Fruit fly (Drosophila melanogaster) whole organism, embryonic: ENCODE measurements around the gene nmdyn-D7.
A peak's percentile ranks its signal among the peaks of the same experiment; 100 is the strongest.

Experiments
- Atf3 ChIP-seq: fragments of 200-800 bp; sonication (Bioruptor generic); optimal IDR thresholded peaks from 3 replicates; lab custom pipeline; 2016; ENCODE audit warnings: missing biosample characterization, missing genetic modification characterization
- Blimp-1 ChIP-seq: fragments of 200-800 bp; sonication (Bioruptor generic); optimal IDR thresholded peaks from 3 replicates; lab custom pipeline; 2018; ENCODE audit warnings: missing biosample characterization, missing genetic modification characterization, mild to moderate bottlenecking, moderate library complexity, missing genetic modification reagents
- CG1024 ChIP-seq: fragments of 200-800 bp; sonication (Bioruptor generic); IDR thresholded peaks from 2 replicates; pipeline ENCODE4 v1.3.6; 2022; ENCODE audit warnings: missing biosample characterization, missing genetic modification characterization
- CG10979 ChIP-seq: fragments of 200-800 bp; sonication (Bioruptor generic); optimal IDR thresholded peaks from 2 replicates; lab custom pipeline; 2018; ENCODE audit warnings: missing biosample characterization, mild to moderate bottlenecking, missing genetic modification characterization, moderate library complexity
- CG12744 ChIP-seq: fragments of 200-800 bp; sonication (Bioruptor generic); optimal IDR thresholded peaks from 2 replicates; lab custom pipeline; 2016; ENCODE audit warnings: missing biosample characterization, missing genetic modification characterization
- CG12769 ChIP-seq: fragments of 200-800 bp; sonication (Bioruptor generic); optimal IDR thresholded peaks from 2 replicates; lab custom pipeline; 2019; ENCODE audit warnings: missing biosample characterization, mild to moderate bottlenecking, missing genetic modification characterization, moderate library complexity
- CG12942 ChIP-seq: fragments of 200-800 bp; sonication (Bioruptor generic); optimal IDR thresholded peaks from 3 replicates; lab custom pipeline; 2016; ENCODE audit warnings: missing biosample characterization, missing genetic modification characterization
- CG13624 ChIP-seq: fragments of 200-800 bp; sonication (Bioruptor generic); optimal IDR thresholded peaks from 2 replicates; lab custom pipeline; 2016; ENCODE audit warnings: missing biosample characterization, missing genetic modification characterization
- CG14441 ChIP-seq: fragments of 200-800 bp; sonication (Bioruptor generic); IDR thresholded peaks from 2 replicates; pipeline ENCODE4 v1.3.6; 2022; ENCODE audit warnings: missing biosample characterization, missing genetic modification characterization
- CG15514 ChIP-seq: fragments of 200-800 bp; sonication (Bioruptor generic); optimal IDR thresholded peaks from 3 replicates; lab custom pipeline; 2017; ENCODE audit warnings: missing biosample characterization, missing genetic modification characterization, mild to moderate bottlenecking, moderate library complexity, missing genetic modification reagents
- CG17328 ChIP-seq: fragments of 200-800 bp; sonication (Bioruptor generic); IDR thresholded peaks from 2 replicates; pipeline ENCODE4 v1.3.6; 2022; ENCODE audit warnings: missing biosample characterization, missing genetic modification characterization
- CG17361 ChIP-seq: fragments of 200-800 bp; sonication (Bioruptor generic); IDR thresholded peaks from 3 replicates; pipeline ENCODE4 v1.3.6; 2022; ENCODE audit warnings: missing biosample characterization, missing genetic modification characterization
- CG18764 ChIP-seq: fragments of 200-800 bp; sonication (Bioruptor generic); optimal IDR thresholded peaks from 3 replicates; lab custom pipeline; 2016; ENCODE audit warnings: missing biosample characterization, missing genetic modification characterization
- CG2889 ChIP-seq: fragments of 200-800 bp; sonication (Bioruptor generic); IDR thresholded peaks from 3 replicates; pipeline ENCODE4 v1.3.6; 2022; ENCODE audit warnings: missing biosample characterization, missing genetic modification characterization
- CG31365 ChIP-seq: fragments of 200-800 bp; sonication (Bioruptor generic); optimal IDR thresholded peaks from 2 replicates; lab custom pipeline; 2018; ENCODE audit warnings: missing biosample characterization, mild to moderate bottlenecking, missing genetic modification characterization
- CG43689 ChIP-seq: fragments of 200-800 bp; sonication (Bioruptor generic); IDR thresholded peaks from 2 replicates; pipeline ENCODE4 v1.3.6; 2022; ENCODE audit warnings: missing biosample characterization, missing genetic modification characterization
- CG4617 ChIP-seq: fragments of 200-800 bp; sonication (Bioruptor generic); optimal IDR thresholded peaks from 3 replicates; lab custom pipeline; 2016; ENCODE audit warnings: missing biosample characterization, missing genetic modification characterization, borderline replicate concordance
- CG5953 ChIP-seq: fragments of 200-800 bp; sonication (Bioruptor generic); IDR thresholded peaks from 2 replicates; pipeline ENCODE4 v1.3.6; 2022; ENCODE audit warnings: missing biosample characterization, missing genetic modification characterization
- CG6272 ChIP-seq: fragments of 200-800 bp; sonication (Bioruptor generic); IDR thresholded peaks from 2 replicates; pipeline ENCODE4 v1.3.6; 2022; ENCODE audit warnings: missing biosample characterization, missing genetic modification characterization
- CG8281 ChIP-seq: fragments of 200-800 bp; sonication (Bioruptor generic); optimal IDR thresholded peaks from 2 replicates; lab custom pipeline; 2018; ENCODE audit warnings: missing biosample characterization, mild to moderate bottlenecking, missing genetic modification characterization, moderate library complexity
- CG8478 ChIP-seq: fragments of >200 bp; optimal IDR thresholded peaks from 2 replicates; lab custom pipeline; 2018
- CG9215 ChIP-seq: fragments of 200-800 bp; sonication (Bioruptor generic); IDR thresholded peaks from 2 replicates; pipeline ENCODE4 v1.3.6; 2022; ENCODE audit warnings: missing biosample characterization, missing genetic modification characterization
- CoRest ChIP-seq: fragments of 200-800 bp; sonication (Bioruptor generic); optimal IDR thresholded peaks from 3 replicates; lab custom pipeline; 2018; ENCODE audit warnings: missing biosample characterization, mild to moderate bottlenecking, missing genetic modification characterization, moderate library complexity
- CrebB ChIP-seq: fragments of 200-800 bp; sonication (Bioruptor generic); optimal IDR thresholded peaks from 3 replicates; lab custom pipeline; 2018; ENCODE audit warnings: missing biosample characterization, mild to moderate bottlenecking, missing genetic modification characterization
- Drgx ChIP-seq: fragments of 200-800 bp; sonication (Bioruptor generic); IDR thresholded peaks from 2 replicates; pipeline ENCODE4 v1.3.6; 2022; ENCODE audit warnings: missing biosample characterization, missing genetic modification characterization
- Ets97D ChIP-seq: fragments of 200-800 bp; sonication (Bioruptor generic); optimal IDR thresholded peaks from 3 replicates; lab custom pipeline; 2016; ENCODE audit warnings: missing biosample characterization, missing genetic modification characterization
- Fer1 ChIP-seq: fragments of 200-800 bp; sonication (Bioruptor generic); optimal IDR thresholded peaks from 2 replicates; lab custom pipeline; 2017; ENCODE audit warnings: missing biosample characterization, mild to moderate bottlenecking, missing genetic modification characterization
- Hmx ChIP-seq: fragments of 200-800 bp; sonication (Bioruptor generic); optimal IDR thresholded peaks from 2 replicates; lab custom pipeline; 2016; ENCODE audit warnings: missing biosample characterization, missing genetic modification characterization
- Mrtf ChIP-seq: fragments of 200-800 bp; sonication (Bioruptor generic); IDR thresholded peaks from 3 replicates; pipeline ENCODE4 v1.3.6; 2022; ENCODE audit warnings: missing biosample characterization, missing genetic modification characterization
- Myb ChIP-seq: fragments of 200-800 bp; sonication (Bioruptor generic); optimal IDR thresholded peaks from 2 replicates; lab custom pipeline; 2016; ENCODE audit warnings: missing biosample characterization, missing genetic modification characterization
- NC2β ChIP-seq: fragments of 200-800 bp; sonication (Bioruptor generic); optimal IDR thresholded peaks from 2 replicates; lab custom pipeline; 2016; ENCODE audit warnings: missing biosample characterization, missing genetic modification characterization
- Oaz ChIP-seq: fragments of 200-800 bp; sonication (Bioruptor generic); IDR thresholded peaks from 2 replicates; pipeline ENCODE4 v1.3.6; 2022; ENCODE audit warnings: missing biosample characterization, missing genetic modification characterization
- Oli ChIP-seq: fragments of 200-800 bp; sonication (Bioruptor generic); optimal IDR thresholded peaks from 2 replicates; lab custom pipeline; 2018; ENCODE audit warnings: missing biosample characterization, mild to moderate bottlenecking, missing genetic modification characterization, moderate library complexity
- Ravus ChIP-seq: fragments of 200-800 bp; sonication (Bioruptor generic); IDR thresholded peaks from 2 replicates; pipeline ENCODE4 v1.3.6; 2022; ENCODE audit warnings: missing biosample characterization, missing genetic modification characterization
- ac ChIP-seq: fragments of 200-800 bp; sonication (Bioruptor generic); optimal IDR thresholded peaks from 3 replicates; lab custom pipeline; 2017; ENCODE audit warnings: missing biosample characterization, mild to moderate bottlenecking, missing genetic modification characterization
- cad ChIP-seq: fragments of >200 bp; optimal IDR thresholded peaks from 2 replicates; lab custom pipeline; 2017; ENCODE audit warnings: missing biosample characterization, missing genetic modification characterization
- dan ChIP-seq: fragments of 200-800 bp; sonication (Bioruptor generic); IDR thresholded peaks from 2 replicates; pipeline ENCODE4 v1.3.6; 2022; ENCODE audit warnings: missing biosample characterization, missing genetic modification characterization
- dm ChIP-seq: fragments of 200-800 bp; sonication (Bioruptor generic); optimal IDR thresholded peaks from 3 replicates; lab custom pipeline; 2016; ENCODE audit warnings: missing biosample characterization, missing genetic modification characterization
- dpn ChIP-seq, 2 experiments: fragments of 200-800 bp; sonication (Bioruptor generic); optimal IDR thresholded peaks; 3 replicates each; lab custom pipeline; 2016; ENCODE audit warnings: missing biosample characterization in 2 of 2, missing genetic modification characterization in 2 of 2
- grn ChIP-seq: fragments of 200-800 bp; sonication (Bioruptor generic); optimal IDR thresholded peaks from 3 replicates; lab custom pipeline; 2017; ENCODE audit warnings: missing biosample characterization, missing genetic modification characterization
- gsb-n ChIP-seq: fragments of 200-800 bp; sonication (Bioruptor generic); optimal IDR thresholded peaks from 3 replicates; lab custom pipeline; 2018; ENCODE audit warnings: missing biosample characterization, mild to moderate bottlenecking, missing genetic modification characterization
- kni ChIP-seq: fragments of 200-800 bp; sonication (Bioruptor generic); optimal IDR thresholded peaks from 3 replicates; lab custom pipeline; 2017; ENCODE audit warnings: mild to moderate bottlenecking, missing biosample characterization, missing genetic modification reagents, missing genetic modification characterization
- luna ChIP-seq: fragments of 200-800 bp; sonication (Bioruptor generic); optimal IDR thresholded peaks from 2 replicates; lab custom pipeline; 2016; ENCODE audit warnings: missing biosample characterization, missing genetic modification characterization
- pho ChIP-seq: fragments of 200-800 bp; sonication (Bioruptor generic); optimal IDR thresholded peaks from 2 replicates; lab custom pipeline; 2016; ENCODE audit warnings: missing biosample characterization, missing genetic modification characterization
- salm ChIP-seq: fragments of 200-800 bp; sonication (Bioruptor generic); optimal IDR thresholded peaks from 2 replicates; lab custom pipeline; 2018; ENCODE audit warnings: missing biosample characterization, mild to moderate bottlenecking, missing genetic modification characterization
- shn ChIP-seq: fragments of 200-800 bp; sonication (Bioruptor generic); optimal IDR thresholded peaks from 3 replicates; lab custom pipeline; 2016; ENCODE audit warnings: missing biosample characterization, missing genetic modification characterization
- ssp ChIP-seq: fragments of 200-800 bp; sonication (Bioruptor generic); IDR thresholded peaks from 2 replicates; pipeline ENCODE4 v1.3.6; 2022; ENCODE audit warnings: missing biosample characterization, missing genetic modification characterization
- sug ChIP-seq: fragments of 200-800 bp; optimal IDR thresholded peaks from 2 replicates; lab custom pipeline; 2019; ENCODE audit warnings: missing biosample characterization, mild to moderate bottlenecking, missing genetic modification characterization, moderate library complexity

nmdyn-D7 gene

dm6 chr3R:9702567-9702966 is 22.8 kb downstream of the nmdyn-D7 start (continued):
- no peak for TF ChIP-seq Ravus (GFP tag; lab: Robert Waterston, UW)

dm6 chr3R:9703273-9703672 is 23.5 kb downstream of the nmdyn-D7 start:
- TF ChIP-seq Blimp-1: peak; percentile 75
- TF ChIP-seq CG8281 (tag; lab: Kevin White, UChicago): no peak
- TF ChIP-seq CG12769 (tag; lab: Kevin White, UChicago): peak; percentile 9
- TF ChIP-seq CG12942 (GFP tag; lab: Kevin White, UChicago): no peak

- TF ChIP-seq CG2889: no peak
- TF ChIP-seq Oaz: no peak
- TF ChIP-seq luna (GFP tag; lab: Kevin White, UChicago): no peak
- TF ChIP-seq Myb (GFP tag; lab: Kevin White, UChicago): no peak
- TF ChIP-seq ac (GFP tag; lab: Kevin White, UChicago): no peak
- TF ChIP-seq CG43689: no peak
- no peak for TF ChIP-seq CG1024 (GFP tag; lab: Robert Waterston, UW)
- TF ChIP-seq CG12744 (GFP tag; lab: Kevin White, UChicago): no peak
- no peak for TF ChIP-seq gsb-n (tag; lab: Kevin White, UChicago)
- no peak for TF ChIP-seq CoRest (tag; lab: Kevin White, UChicago)
- TF ChIP-seq grn: peak; percentile 98
- TF ChIP-seq Ets97D (GFP tag; lab: Kevin White, UChicago): no peak
- TF ChIP-seq CG14441: no peak
- peak; percentile 36 for TF ChIP-seq CrebB
- no peak for TF ChIP-seq NC2β (GFP tag; lab: Kevin White, UChicago)
- TF ChIP-seq dpn (GFP tag; optimal IDR thresholded peaks at IDR 0.05; lab: Kevin White, UChicago): no peak
- TF ChIP-seq Mrtf (GFP tag; lab: Robert Waterston, UW): no peak
- no peak for TF ChIP-seq dm (GFP tag; lab: Kevin White, UChicago)
- TF ChIP-seq shn (GFP tag; lab: Kevin White, UChicago): no peak
- TF ChIP-seq CG4617 (GFP tag; lab: Kevin White, UChicago): no peak
- TF ChIP-seq salm (tag; lab: Kevin White, UChicago): no peak
- TF ChIP-seq CG10979 (tag; lab: Kevin White, UChicago): no peak
- no peak for TF ChIP-seq pho (GFP tag; lab: Kevin White, UChicago)
- TF ChIP-seq CG31365 (tag; lab: Kevin White, UChicago): no peak
- no peak for TF ChIP-seq CG17328 (GFP tag; lab: Robert Waterston, UW)
- TF ChIP-seq dan (GFP tag; lab: Robert Waterston, UW): no peak
- peak; percentile 7 for TF ChIP-seq CG15514 (GFP tag; lab: Kevin White, UChicago)
- TF ChIP-seq Hmx (GFP tag; lab: Kevin White, UChicago): no peak
- no peak for TF ChIP-seq CG5953 (GFP tag; lab: Robert Waterston, UW)
- TF ChIP-seq CG17361: no peak
- peak; percentile 34 for TF ChIP-seq Atf3 (GFP tag; lab: Kevin White, UChicago)
- TF ChIP-seq CG13624 (GFP tag; lab: Kevin White, UChicago): no peak
- TF ChIP-seq CG6272 (GFP tag; lab: Robert Waterston, UW): no peak
- no peak for TF ChIP-seq cad
- TF ChIP-seq kni (GFP tag; lab: Kevin White, UChicago): peak; percentile 79
- no peak for TF ChIP-seq Fer1 (GFP tag; lab: Kevin White, UChicago)
- no peak for TF ChIP-seq CG9215
- TF ChIP-seq Oli (tag; lab: Kevin White, UChicago): no peak
- peak; percentile 89 for TF ChIP-seq sug
- no peak for TF ChIP-seq Drgx (GFP tag; lab: Robert Waterston, UW)
- TF ChIP-seq ssp (GFP tag; lab: Robert Waterston, UW): no peak
- peak; percentile 81 for TF ChIP-seq CG8478 (lab: Kevin White, UChicago)
- no peak for TF ChIP-seq CG18764 (GFP tag; lab: Kevin White, UChicago)
Observed at dm6 chr3R:9704183-9705007, 24.7 kb downstream of the nmdyn-D7 start.
